Worm (Caenorhabditis elegans): Measurements from ENCODE around the gene W02H5.19.

- no peak for TF ChIP-seq ama-1 (optimal IDR thresholded peaks at IDR 0.05)
- no peak for TF ChIP-seq ets-7 (tag; optimal IDR thresholded peaks at IDR 0.05)
- TF ChIP-seq sea-1 (GFP tag; conservative IDR thresholded peaks at IDR 0.05), result no peak
- no peak for TF ChIP-seq flt-1 (GFP tag; IDR thresholded peaks at IDR 0.05)
- TF ChIP-seq hmbx-1 (tag; optimal IDR thresholded peaks at IDR 0.05), result no peak
- no peak for TF ChIP-seq tra-4 (tag; optimal IDR thresholded peaks at IDR 0.05)
- TF ChIP-seq hmg-4 (GFP tag; optimal IDR thresholded peaks at IDR 0.05), result no peak
- no peak for TF ChIP-seq tbx-11 (GFP tag; IDR thresholded peaks at IDR 0.05)
- no peak for TF ChIP-seq tbx-37 (GFP tag; conservative IDR thresholded peaks at IDR 0.05)
- TF ChIP-seq aly-1 (tag; optimal IDR thresholded peaks at IDR 0.05), result no peak
- no peak for TF ChIP-seq hnd-1 (tag; optimal IDR thresholded peaks at IDR 0.05)
- TF ChIP-seq ceh-13 (GFP tag; optimal IDR thresholded peaks at IDR 0.05), result no peak
- TF ChIP-seq pes-1 (GFP tag; IDR thresholded peaks at IDR 0.05), result no peak
- TF ChIP-seq F13C5.2 (tag; optimal IDR thresholded peaks at IDR 0.05), result no peak
Measured at ce11 chrV:2639506-2639905, 816 bp downstream of the W02H5.19 start.
